Worm (Caenorhabditis elegans) whole organism, L2 larva: ENCODE data around the gene T21E8.6.

ENCODE experiments used
- alr-1 ChIP-seq: fragments of 150-350 bp; optimal IDR thresholded peaks from 2 replicates; lab custom pipeline; 2014; ENCODE audit warnings: missing biosample characterization, missing genetic modification characterization
- nhr-237 ChIP-seq: fragments of 150-350 bp; optimal IDR thresholded peaks from 2 replicates; lab custom pipeline; 2014; ENCODE audit warnings: missing biosample characterization, missing genetic modification characterization
- unc-39 ChIP-seq: fragments of 150-350 bp; optimal IDR thresholded peaks from 2 replicates; lab custom pipeline; 2014; ENCODE audit warnings: missing biosample characterization, missing genetic modification characterization
- unc-62 ChIP-seq: fragments of 150-350 bp; optimal IDR thresholded peaks from 2 replicates; lab custom pipeline; 2014; ENCODE audit warnings: missing biosample characterization, missing genetic modification reagents, missing genetic modification characterization

ce11 chrX:10862582-10862981 lies 19.5 kb upstream of the T21E8.6 start:
- TF ChIP-seq unc-39 (tag; lab: Kevin White, UChicago), result no peak
- no peak for TF ChIP-seq alr-1 (tag; lab: Kevin White, UChicago)
- no peak for TF ChIP-seq unc-62 (GFP tag; lab: Kevin White, UChicago)
- no peak for TF ChIP-seq nhr-237 (tag; lab: Kevin White, UChicago)
